Fruit fly (Drosophila melanogaster) whole organism, embryonic: ENCODE data around the gene CG14817.
A peak's percentile ranks its signal among the peaks of the same experiment; 100 is the strongest.

Experiments used
- Adf1 ChIP-seq: fragments of 200-800 bp; sonication (Bioruptor generic); IDR thresholded peaks from 2 replicates; pipeline ENCODE4 v1.3.6; 2022; ENCODE audit warnings: missing biosample characterization, missing genetic modification characterization
- Atf6 ChIP-seq: fragments of 200-800 bp; sonication (Bioruptor generic); IDR thresholded peaks from 2 replicates; pipeline ENCODE4 v1.3.6; 2022; ENCODE audit warnings: missing biosample characterization, missing genetic modification characterization
- C15 ChIP-seq: fragments of 200-800 bp; sonication (Bioruptor generic); IDR thresholded peaks from 3 replicates; pipeline ENCODE4 v1.3.6; 2022; ENCODE audit warnings: missing biosample characterization, missing genetic modification characterization
- CG10462 ChIP-seq: fragments of 200-800 bp; sonication (Bioruptor generic); optimal IDR thresholded peaks from 2 replicates; lab custom pipeline; 2016; ENCODE audit warnings: missing biosample characterization, missing genetic modification characterization
- CG10959 ChIP-seq: fragments of 200-800 bp; sonication (Bioruptor generic); IDR thresholded peaks from 2 replicates; pipeline ENCODE4 v1.3.6; 2022; ENCODE audit warnings: missing biosample characterization, missing genetic modification characterization
- CG11456 ChIP-seq: fragments of 200-800 bp; sonication (Bioruptor generic); IDR thresholded peaks from 3 replicates; pipeline ENCODE4 v1.3.6; 2022; ENCODE audit warnings: missing biosample characterization, missing genetic modification characterization
- CG12744 ChIP-seq: fragments of 200-800 bp; sonication (Bioruptor generic); optimal IDR thresholded peaks from 2 replicates; lab custom pipeline; 2016; ENCODE audit warnings: missing biosample characterization, missing genetic modification characterization
- CG12769 ChIP-seq: fragments of 200-800 bp; sonication (Bioruptor generic); optimal IDR thresholded peaks from 2 replicates; lab custom pipeline; 2019; ENCODE audit warnings: missing biosample characterization, mild to moderate bottlenecking, missing genetic modification characterization, moderate library complexity
- CG13123 ChIP-seq: fragments of 200-800 bp; sonication (Bioruptor generic); optimal IDR thresholded peaks from 2 replicates; lab custom pipeline; 2016; ENCODE audit warnings: missing biosample characterization, missing genetic modification characterization
- CG13894 ChIP-seq: fragments of 200-800 bp; sonication (Bioruptor generic); optimal IDR thresholded peaks from 3 replicates; lab custom pipeline; 2018; ENCODE audit warnings: missing biosample characterization, mild to moderate bottlenecking, missing genetic modification characterization, moderate library complexity
- CG1792 ChIP-seq: fragments of 200-800 bp; sonication (Bioruptor generic); optimal IDR thresholded peaks from 2 replicates; lab custom pipeline; 2016; ENCODE audit warnings: missing biosample characterization, missing genetic modification characterization
- CG2678 ChIP-seq: fragments of 200-800 bp; sonication (Bioruptor generic); optimal IDR thresholded peaks from 3 replicates; lab custom pipeline; 2019; ENCODE audit warnings: missing biosample characterization, mild to moderate bottlenecking, missing genetic modification characterization, moderate library complexity
- CG34422 ChIP-seq: fragments of 200-800 bp; sonication (Bioruptor generic); IDR thresholded peaks from 3 replicates; pipeline ENCODE4 v1.3.6; 2022; ENCODE audit warnings: missing biosample characterization, missing genetic modification characterization
- CG3838 ChIP-seq: fragments of 200-800 bp; sonication (Bioruptor generic); optimal IDR thresholded peaks from 3 replicates; lab custom pipeline; 2016; ENCODE audit warnings: missing biosample characterization, missing genetic modification characterization
- CG6689 ChIP-seq: fragments of 200-800 bp; sonication (Bioruptor generic); IDR thresholded peaks from 2 replicates; pipeline ENCODE4 v1.3.6; 2022; ENCODE audit warnings: missing biosample characterization, missing genetic modification characterization
- CG7372 ChIP-seq: fragments of 200-800 bp; sonication (Bioruptor generic); IDR thresholded peaks from 2 replicates; pipeline ENCODE4 v1.3.6; 2022; ENCODE audit warnings: missing biosample characterization, missing genetic modification characterization
- CG8359 ChIP-seq: fragments of 200-800 bp; sonication (Bioruptor generic); optimal IDR thresholded peaks from 2 replicates; lab custom pipeline; 2017; ENCODE audit warnings: missing biosample characterization, mild to moderate bottlenecking, missing genetic modification characterization, borderline replicate concordance
- CG8924 ChIP-seq: fragments of 200-800 bp; optimal IDR thresholded peaks from 3 replicates; lab custom pipeline; 2019; ENCODE audit warnings: missing biosample characterization, mild to moderate bottlenecking, missing genetic modification characterization, moderate library complexity
- D ChIP-seq, 2 experiments: fragments of 200-800 bp in 1 of 2; fragments of >200 bp in 1 of 2; sonication (Bioruptor generic) in 1 of 2; optimal IDR thresholded peaks; 2 replicates in 1 of 2; 3 replicates in 1 of 2; lab custom pipeline; 2017; ENCODE audit warnings: mild to moderate bottlenecking in 1 of 2, missing biosample characterization in 1 of 2, missing genetic modification characterization in 1 of 2, missing genetic modification reagents in 1 of 2
- Doc2 ChIP-seq: fragments of 200-800 bp; sonication (Bioruptor generic); IDR thresholded peaks from 2 replicates; pipeline ENCODE4 v1.3.6; 2022; ENCODE audit warnings: missing biosample characterization, missing genetic modification characterization
- Eip74EF ChIP-seq, 2 experiments: fragments of 200-800 bp in 1 of 2; fragments of >200 bp in 1 of 2; sonication (Bioruptor generic) in 1 of 2; optimal IDR thresholded peaks; 2 replicates each; lab custom pipeline; 2017 to 2019; ENCODE audit warnings: missing biosample characterization in 2 of 2, missing genetic modification characterization in 2 of 2, mild to moderate bottlenecking in 1 of 2, moderate library complexity in 1 of 2
- HmgD ChIP-seq: fragments of 200-800 bp; sonication (Bioruptor generic); optimal IDR thresholded peaks from 3 replicates; lab custom pipeline; 2016; ENCODE audit warnings: missing biosample characterization, missing genetic modification characterization
- Hr39 ChIP-seq: fragments of >200 bp; optimal IDR thresholded peaks from 2 replicates; lab custom pipeline; 2017
- MESR4 ChIP-seq: fragments of 200-800 bp; sonication (Bioruptor generic); optimal IDR thresholded peaks from 2 replicates; lab custom pipeline; 2018; ENCODE audit warnings: missing biosample characterization, mild to moderate bottlenecking, missing genetic modification characterization, moderate library complexity
- Mes4 ChIP-seq: fragments of 200-800 bp; sonication (Bioruptor generic); optimal IDR thresholded peaks from 2 replicates; lab custom pipeline; 2016; ENCODE audit warnings: missing biosample characterization, missing genetic modification characterization
- Opbp ChIP-seq: fragments of 200-800 bp; sonication (Bioruptor generic); IDR thresholded peaks from 3 replicates; pipeline ENCODE4 v1.3.6; 2022; ENCODE audit warnings: missing biosample characterization, missing genetic modification characterization; ENCODE audit not compliant: partially characterized antibody
- Pdp1 ChIP-seq, 2 experiments: fragments of 200-800 bp; sonication (Bioruptor generic); optimal IDR thresholded peaks; 3 replicates each; lab custom pipeline; 2016; ENCODE audit warnings: missing biosample characterization in 2 of 2, missing genetic modification characterization in 2 of 2, mild to moderate bottlenecking in 1 of 2, moderate library complexity in 1 of 2
- Poxn ChIP-seq: fragments of 200-800 bp; sonication (Bioruptor generic); IDR thresholded peaks from 2 replicates; pipeline ENCODE4 v1.3.6; 2022; ENCODE audit warnings: missing biosample characterization, missing genetic modification characterization
- Tbp ChIP-seq: fragments of >200 bp; optimal IDR thresholded peaks from 2 replicates; lab custom pipeline; 2018; ENCODE audit warnings: missing biosample characterization, missing genetic modification characterization
- Trl ChIP-seq, 3 experiments: fragments of >200 bp in 2 of 3; fragments of 200-800 bp in 1 of 3; sonication (Bioruptor generic) in 1 of 3; optimal IDR thresholded peaks; 2 replicates in 1 of 3; 3 replicates in 2 of 3; lab custom pipeline; 2016 to 2017; ENCODE audit warnings: missing biosample characterization in 1 of 3, missing genetic modification characterization in 1 of 3
- YL-1 ChIP-seq: fragments of 200-800 bp; sonication (Bioruptor generic); optimal IDR thresholded peaks from 3 replicates; lab custom pipeline; 2017; ENCODE audit warnings: missing biosample characterization, mild to moderate bottlenecking, missing genetic modification characterization
- amos ChIP-seq: fragments of 200-800 bp; sonication (Bioruptor generic); IDR thresholded peaks from 2 replicates; pipeline ENCODE4 v1.3.6; 2022; ENCODE audit warnings: missing biosample characterization, missing genetic modification characterization; ENCODE audit not compliant: partially characterized antibody
- cg ChIP-seq: fragments of 200-800 bp; sonication (Bioruptor generic); optimal IDR thresholded peaks from 3 replicates; lab custom pipeline; 2019; ENCODE audit warnings: missing biosample characterization, mild to moderate bottlenecking, missing genetic modification characterization, moderate library complexity
- croc ChIP-seq: fragments of 200-800 bp; sonication (Bioruptor generic); conservative IDR thresholded peaks from 3 replicates; pipeline ENCODE4 v1.3.6; 2022; ENCODE audit warnings: missing biosample characterization, missing genetic modification characterization
- crol ChIP-seq: fragments of 200-800 bp; sonication (Bioruptor generic); IDR thresholded peaks from 2 replicates; pipeline ENCODE4 v1.3.6; 2022; ENCODE audit warnings: missing biosample characterization, missing genetic modification characterization
- eyg ChIP-seq: fragments of 200-800 bp; sonication (Bioruptor generic); optimal IDR thresholded peaks from 3 replicates; lab custom pipeline; 2016; ENCODE audit warnings: missing biosample characterization, missing genetic modification characterization
- gem ChIP-seq: fragments of 200-800 bp; sonication (Bioruptor generic); optimal IDR thresholded peaks from 2 replicates; lab custom pipeline; 2019; ENCODE audit warnings: missing biosample characterization, mild to moderate bottlenecking, missing genetic modification characterization, moderate library complexity
- her ChIP-seq: fragments of 200-800 bp; sonication (Bioruptor generic); optimal IDR thresholded peaks from 2 replicates; lab custom pipeline; 2016; ENCODE audit warnings: missing biosample characterization, missing genetic modification characterization
- ken ChIP-seq: fragments of 200-800 bp; sonication (Bioruptor generic); IDR thresholded peaks from 3 replicates; pipeline ENCODE4 v1.3.6; 2022; ENCODE audit warnings: missing biosample characterization, missing genetic modification characterization
- nom ChIP-seq: fragments of 200-800 bp; sonication (Bioruptor generic); optimal IDR thresholded peaks from 2 replicates; lab custom pipeline; 2017; ENCODE audit warnings: missing biosample characterization, missing genetic modification characterization, mild to moderate bottlenecking, moderate library complexity, missing genetic modification reagents
- schlank ChIP-seq: fragments of 200-800 bp; sonication (Bioruptor generic); optimal IDR thresholded peaks from 2 replicates; lab custom pipeline; 2018; ENCODE audit warnings: missing biosample characterization, mild to moderate bottlenecking, missing genetic modification characterization
- sd ChIP-seq: fragments of 200-800 bp; sonication (Bioruptor generic); optimal IDR thresholded peaks from 3 replicates; lab custom pipeline; 2018; ENCODE audit warnings: missing biosample characterization, mild to moderate bottlenecking, missing genetic modification characterization, moderate library complexity
- sens ChIP-seq: fragments of 200-800 bp; sonication (Bioruptor generic); peaks from one replicate; lab custom pipeline; 2016; ENCODE audit warnings: missing biosample characterization, missing genetic modification characterization
- sens-2 ChIP-seq: fragments of 200-800 bp; sonication (Bioruptor generic); IDR thresholded peaks from 2 replicates; pipeline ENCODE4 v1.3.6; 2022; ENCODE audit warnings: missing biosample characterization, missing genetic modification characterization
- so ChIP-seq: fragments of 200-800 bp; sonication (Bioruptor generic); IDR thresholded peaks from 3 replicates; pipeline ENCODE4 v1.3.6; 2022; ENCODE audit warnings: missing biosample characterization, missing genetic modification characterization
- sr ChIP-seq: fragments of 200-800 bp; sonication (Bioruptor generic); IDR thresholded peaks from 3 replicates; pipeline ENCODE4 v1.3.6; 2022; ENCODE audit warnings: missing biosample characterization, missing genetic modification characterization
- vvl ChIP-seq: fragments of 200-800 bp; sonication (Bioruptor generic); IDR thresholded peaks from 2 replicates; pipeline ENCODE4 v1.3.6; 2022; ENCODE audit warnings: missing biosample characterization, missing genetic modification characterization
- wdn ChIP-seq: fragments of 200-800 bp; sonication (Bioruptor generic); IDR thresholded peaks from 2 replicates; pipeline ENCODE4 v1.3.6; 2022; ENCODE audit warnings: missing biosample characterization, missing genetic modification characterization
- z ChIP-seq: fragments of 200-800 bp; sonication (Bioruptor generic); IDR thresholded peaks from 3 replicates; pipeline ENCODE4 v1.3.6; 2022; ENCODE audit warnings: missing biosample characterization, missing genetic modification characterization

Gene CG14817

DNA sequence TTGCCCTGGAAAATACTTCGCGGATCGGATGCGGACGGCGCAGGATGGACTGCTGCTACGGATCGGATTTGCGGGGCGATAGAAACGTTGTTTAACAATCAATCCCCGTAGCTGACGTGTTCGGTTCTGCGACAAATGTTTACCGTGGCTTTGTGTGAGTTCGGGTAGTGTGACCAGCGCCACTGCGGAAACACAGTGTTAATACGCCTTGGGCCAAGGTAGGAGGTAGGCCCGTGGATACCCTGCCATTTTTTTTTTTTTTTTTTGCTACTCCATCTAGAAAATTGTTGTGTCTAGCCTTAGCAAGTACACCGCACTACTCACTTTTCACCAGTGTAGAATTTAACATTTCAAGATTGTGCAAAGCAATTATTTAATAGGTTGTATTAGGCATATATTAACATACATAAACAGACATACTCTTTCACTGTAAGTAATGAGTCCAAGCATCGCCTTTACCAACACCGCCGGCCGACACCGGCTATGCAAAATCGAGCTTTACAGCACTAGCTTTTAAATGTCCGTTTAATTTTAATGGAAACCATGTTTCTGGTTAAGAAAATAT lies 15.4 kb downstream of the CG14817 start, which contains the start of gene deltaCOP (continued):
- TF ChIP-seq croc (GFP tag; lab: Robert Waterston, UW) (peak; percentile 71), Doc2 (GFP tag; lab: Robert Waterston, UW) (peak; percentile 43; the same call in 1 of the 2 replicates), D (optimal IDR thresholded peaks at IDR 0.05; lab: Kevin White, UChicago) (peak; percentile 38), D (GFP tag; optimal IDR thresholded peaks at IDR 0.05; lab: Kevin White, UChicago) (no peak), CG10959 (GFP tag; lab: Robert Waterston, UW) (peak; percentile 55), Tbp (no peak), crol (GFP tag; lab: Robert Waterston, UW) (peak; percentile 20; the same call in 1 of the 2 replicates), YL-1 (GFP tag; lab: Kevin White, UChicago) (peak; percentile 62), CG10462 (GFP tag; lab: Kevin White, UChicago) (peak; percentile 66), CG7372 (peak; percentile 73), so (peak; percentile 84; the same call in 2 of the 3 replicates), CG13123 (GFP tag; lab: Kevin White, UChicago) (peak; percentile 80), sr (GFP tag; lab: Robert Waterston, UW) (no peak), CG2678 (tag; lab: Kevin White, UChicago) (no peak), wdn (peak; percentile 81), Poxn (GFP tag; lab: Robert Waterston, UW) (no peak), Adf1 (GFP tag; lab: Robert Waterston, UW) (peak; percentile 45), her (GFP tag; lab: Kevin White, UChicago) (peak; percentile 82), eyg (GFP tag; lab: Kevin White, UChicago) (peak; percentile 83), amos (GFP tag; lab: Robert Waterston, UW) (peak; percentile 26; the same call in 1 of the 2 replicates), CG12769 (no peak), CG3838 (peak; percentile 49), C15 (GFP tag; lab: Robert Waterston, UW) (0 out of 3 replicates have a peak, but pooled peaks have one; percentile 50), vvl (GFP tag; lab: Robert Waterston, UW) (peak; percentile 84), sd (tag; lab: Kevin White, UChicago) (no peak), ken (GFP tag; lab: Robert Waterston, UW) (peak; percentile 73; the same call in 2 of the 3 replicates), MESR4 (peak; percentile 76), CG13894 (tag; lab: Kevin White, UChicago) (peak; percentile 70), CG8359 (no peak), CG6689 (GFP tag; lab: Robert Waterston, UW) (peak; percentile 83), Mes4 (GFP tag; lab: Kevin White, UChicago) (peak; percentile 84), gem (no peak), CG1792 (GFP tag; lab: Kevin White, UChicago) (peak; percentile 83), CG34422 (peak; percentile 85; the same call in 2 of the 3 replicates), Opbp (0 out of 3 replicates have a peak, but pooled peaks have one; percentile 36), CG8924 (tag; lab: Kevin White, UChicago) (peak; percentile 75), z (GFP tag; lab: Robert Waterston, UW) (no peak), schlank (tag; lab: Kevin White, UChicago) (peak; percentile 24), Hr39 (lab: Kevin White, UChicago) (no peak), sens (GFP tag; lab: Kevin White, UChicago) (peak; percentile 98), sens-2 (GFP tag; lab: Robert Waterston, UW) (peak; percentile 39; the same call in 1 of the 2 replicates), Trl (optimal IDR thresholded peaks at IDR 0.05; lab: Kevin White, UChicago) (no peak), Trl (GFP tag; optimal IDR thresholded peaks at IDR 0.05; lab: Kevin White, UChicago) (peak; percentile 87), Atf6 (GFP tag; lab: Robert Waterston, UW) (peak; percentile 84), Pdp1 (GFP tag; optimal IDR thresholded peaks at IDR 0.05; lab: Kevin White, UChicago) (peak; percentile 85 to 91), Eip74EF (GFP tag; optimal IDR thresholded peaks at IDR 0.05; lab: Kevin White, UChicago) (no peak), CG12744 (GFP tag; lab: Kevin White, UChicago) (peak; percentile 83), HmgD (peak; percentile 92), nom (GFP tag; lab: Kevin White, UChicago) (peak; percentile 61), CG11456 (GFP tag; lab: Robert Waterston, UW) (peak; percentile 82; the same call in 2 of the 3 replicates), cg (GFP tag; lab: Kevin White, UChicago) (peak; percentile 65)
